Worm (Caenorhabditis elegans): ENCODE data around the gene T14E8.2.

Gene T14E8.2

ce11 chrX:6522634-6523070 is 20.1 kb upstream of the T14E8.2 start:
- TF ChIP-seq lin-40 (tag; optimal IDR thresholded peaks at IDR 0.05) (peak; percentile 7), hlh-12 (tag; optimal IDR thresholded peaks at IDR 0.05) (no peak), sdz-38 (tag; optimal IDR thresholded peaks at IDR 0.05) (no peak), hmg-20 (GFP tag; IDR thresholded peaks at IDR 0.05) (peak; percentile 49; the same call in 1 of the 2 replicates), snpc-3.4 (tag; optimal IDR thresholded peaks at IDR 0.05) (no peak), die-1 (tag; optimal IDR thresholded peaks at IDR 0.05) (no peak), let-607 (tag; optimal IDR thresholded peaks at IDR 0.05) (peak; percentile 51 to 59), lin-35 (GFP tag; optimal IDR thresholded peaks at IDR 0.05) (no peak), C17E4.6 (GFP tag; IDR thresholded peaks at IDR 0.05) (peak; percentile 19; the same call in 1 of the 2 replicates), pbrm-1 (GFP tag; IDR thresholded peaks at IDR 0.05) (peak; percentile 45), nfyb-1 (GFP tag; IDR thresholded peaks at IDR 0.05) (peak; percentile 90), K12H6.12 (tag; optimal IDR thresholded peaks at IDR 0.05) (no peak), pha-4 (tag; optimal IDR thresholded peaks at IDR 0.05) (peak; percentile 8), ztf-3 (GFP tag; optimal IDR thresholded peaks at IDR 0.05) (peak; percentile 4), rec-8 (tag; optimal IDR thresholded peaks at IDR 0.05) (no peak), nhr-80 (tag; optimal IDR thresholded peaks at IDR 0.05) (peak; percentile 92), mcd-1 (GFP tag; IDR thresholded peaks at IDR 0.05) (no peak; the same call in 1 of the 2 replicates), ets-4 (GFP tag; optimal IDR thresholded peaks at IDR 0.05) (peak; percentile 41), F22D6.2 (tag; optimal IDR thresholded peaks at IDR 0.05) (no peak), akir-1 (GFP tag; optimal IDR thresholded peaks at IDR 0.05) (no peak), tlf-1 (GFP tag; optimal IDR thresholded peaks at IDR 0.05) (peak; percentile 69), rcor-1 (GFP tag; IDR thresholded peaks at IDR 0.05) (no peak), Y53G8AR.9 (GFP tag; conservative IDR thresholded peaks at IDR 0.05) (peak; percentile 92), ceh-91 (GFP tag; IDR thresholded peaks at IDR 0.05) (no peak), B0019.2 (GFP tag; conservative IDR thresholded peaks at IDR 0.05) (no peak), T26A5.8 (tag; optimal IDR thresholded peaks at IDR 0.05) (no peak), ztf-6 (GFP tag; IDR thresholded peaks at IDR 0.05) (no peak), F33H1.4 (GFP tag; IDR thresholded peaks at IDR 0.05) (no peak), madf-3 (GFP tag; IDR thresholded peaks at IDR 0.05) (0 out of 2 replicates have a peak, but pooled peaks have one; percentile 79), nhr-179 (tag; optimal IDR thresholded peaks at IDR 0.05) (no peak), lin-54 (GFP tag; optimal IDR thresholded peaks at IDR 0.05) (peak; percentile 47), fkh-3 (tag; optimal IDR thresholded peaks at IDR 0.05) (peak; percentile 86), ccch-3 (GFP tag; optimal IDR thresholded peaks at IDR 0.05) (no peak), hsf-1 (GFP tag; IDR thresholded peaks at IDR 0.05) (peak; percentile 36; the same call in 1 of the 2 replicates), F52B5.7 (tag; optimal IDR thresholded peaks at IDR 0.05) (no peak), ztf-22 (GFP tag; optimal IDR thresholded peaks at IDR 0.05) (peak; percentile 40), madf-6 (GFP tag; IDR thresholded peaks at IDR 0.05) (no peak), unc-62 (GFP tag; optimal IDR thresholded peaks at IDR 0.05) (peak; percentile 66), mes-4 (tag; optimal IDR thresholded peaks at IDR 0.05) (no peak), ceh-58 (GFP tag; IDR thresholded peaks at IDR 0.05) (no peak), Y56A3A.18 (GFP tag; IDR thresholded peaks at IDR 0.05) (peak; percentile 84), ztf-18 (tag; optimal IDR thresholded peaks at IDR 0.05) (no peak), gei-17 (GFP tag; optimal IDR thresholded peaks at IDR 0.05) (peak; percentile 55), B0261.1 (tag; optimal IDR thresholded peaks at IDR 0.05) (no peak), lsl-1 (GFP tag; optimal IDR thresholded peaks at IDR 0.05) (no peak), hmg-1.2 (GFP tag; IDR thresholded peaks at IDR 0.05) (peak; percentile 35; the same call in 1 of the 2 replicates), ztf-28 (GFP tag; IDR thresholded peaks at IDR 0.05) (no peak), madf-8 (GFP tag; conservative IDR thresholded peaks at IDR 0.05) (no peak), egl-18 (GFP tag; IDR thresholded peaks at IDR 0.05) (no peak)

Data from whole organism, young adult.